Worm (Caenorhabditis elegans) whole organism, L3 larva: ENCODE results near the gene ZK402.5.
A peak's percentile ranks its signal among the peaks of the same experiment; 100 is the strongest.

Experiments
- R02D3.7 ChIP-seq: fragments of 150-350 bp; optimal IDR thresholded peaks from 2 replicates; lab custom pipeline; 2014; ENCODE audit warnings: missing biosample characterization, missing genetic modification characterization
- ZK546.5 ChIP-seq: sonication (generic microtip); optimal IDR thresholded peaks from 2 replicates; lab custom pipeline; 2017; ENCODE audit warnings: missing biosample characterization, missing genetic modification characterization
- aly-2 ChIP-seq: fragments of 150-350 bp; optimal IDR thresholded peaks from 2 replicates; lab custom pipeline; 2014; ENCODE audit warnings: missing biosample characterization, missing genetic modification characterization
- ama-1 ChIP-seq: fragments of 150-350 bp; optimal IDR thresholded peaks from 2 replicates; lab custom pipeline; 2018
- ceh-16 ChIP-seq: sonication (generic microtip); optimal IDR thresholded peaks from 2 replicates; lab custom pipeline; 2017; ENCODE audit warnings: missing biosample characterization, missing genetic modification characterization
- ceh-28 ChIP-seq: fragments of 150-350 bp; optimal IDR thresholded peaks from 2 replicates; lab custom pipeline; 2014; ENCODE audit warnings: missing biosample characterization, missing genetic modification reagents, missing genetic modification characterization
- ceh-82 ChIP-seq: fragments of 150-350 bp; optimal IDR thresholded peaks from 2 replicates; lab custom pipeline; 2014; ENCODE audit warnings: missing biosample characterization, missing genetic modification characterization
- ceh-9 ChIP-seq: sonication (generic microtip); optimal IDR thresholded peaks from 2 replicates; lab custom pipeline; 2018; ENCODE audit warnings: missing biosample characterization, missing genetic modification characterization
- daf-12 ChIP-seq: fragments of 150-350 bp; optimal IDR thresholded peaks from 2 replicates; lab custom pipeline; 2014; ENCODE audit warnings: missing biosample characterization, missing genetic modification reagents, missing genetic modification characterization
- egl-27 ChIP-seq: sonication (generic microtip); optimal IDR thresholded peaks from 4 replicates; lab custom pipeline; 2017; ENCODE audit warnings: missing biosample characterization, missing genetic modification reagents, missing genetic modification characterization
- egl-5 ChIP-seq: fragments of 150-350 bp; optimal IDR thresholded peaks from 2 replicates; lab custom pipeline; 2017; ENCODE audit warnings: missing biosample characterization, missing genetic modification reagents, missing genetic modification characterization, inconsistent platforms
- elt-1 ChIP-seq: fragments of 150-350 bp; optimal IDR thresholded peaks from 2 replicates; lab custom pipeline; 2014; ENCODE audit warnings: missing biosample characterization, missing genetic modification characterization
- elt-2 ChIP-seq: sonication (generic microtip); optimal IDR thresholded peaks from 2 replicates; lab custom pipeline; 2016; ENCODE audit warnings: missing genetic modification reagents, mild to moderate bottlenecking, missing genetic modification characterization, missing compliant biosample characterization
- elt-3 ChIP-seq, 3 experiments: fragments of 150-350 bp in 1 of 3; sonication (generic microtip) in 2 of 3; optimal IDR thresholded peaks; 2 replicates in 2 of 3; 4 replicates in 1 of 3; lab custom pipeline; 2014 to 2017; ENCODE audit warnings: missing biosample characterization in 3 of 3, missing genetic modification characterization in 3 of 3
- eor-1 ChIP-seq, 2 experiments: fragments of 150-350 bp; optimal IDR thresholded peaks; 2 replicates each; lab custom pipeline; 2014 to 2018; ENCODE audit warnings: missing biosample characterization in 2 of 2, missing genetic modification characterization in 2 of 2
- fkh-10 ChIP-seq: sonication (generic microtip); optimal IDR thresholded peaks from 2 replicates; lab custom pipeline; 2017; ENCODE audit warnings: missing biosample characterization, missing genetic modification reagents, missing genetic modification characterization
- fkh-2 ChIP-seq: fragments of 150-350 bp; optimal IDR thresholded peaks from 2 replicates; lab custom pipeline; 2014; ENCODE audit warnings: missing biosample characterization, missing genetic modification reagents, missing genetic modification characterization
- fos-1 ChIP-seq: fragments of 150-350 bp; optimal IDR thresholded peaks from 2 replicates; lab custom pipeline; 2014; ENCODE audit warnings: missing biosample characterization, missing genetic modification characterization
- hmg-11 ChIP-seq: sonication (generic microtip); optimal IDR thresholded peaks from 2 replicates; lab custom pipeline; 2016; ENCODE audit warnings: missing genetic modification characterization, missing compliant biosample characterization
- jun-1 ChIP-seq: fragments of 150-350 bp; optimal IDR thresholded peaks from 2 replicates; lab custom pipeline; 2014; ENCODE audit warnings: missing biosample characterization, missing genetic modification reagents, missing genetic modification characterization
- lin-15B ChIP-seq: fragments of 150-350 bp; optimal IDR thresholded peaks from 2 replicates; lab custom pipeline; 2014; ENCODE audit warnings: missing biosample characterization, missing genetic modification characterization
- lin-39 ChIP-seq: fragments of 150-350 bp; optimal IDR thresholded peaks from 2 replicates; lab custom pipeline; 2018; ENCODE audit warnings: missing biosample characterization, missing genetic modification reagents, missing genetic modification characterization
- lsy-12 ChIP-seq: sonication (generic microtip); optimal IDR thresholded peaks from 2 replicates; lab custom pipeline; 2016; ENCODE audit warnings: mild to moderate bottlenecking, missing genetic modification characterization, missing compliant biosample characterization
- mdl-1 ChIP-seq: fragments of 150-350 bp; optimal IDR thresholded peaks from 2 replicates; lab custom pipeline; 2014; ENCODE audit warnings: missing biosample characterization, missing genetic modification characterization
- mml-1 ChIP-seq: fragments of 150-350 bp; sonication (generic microtip); optimal IDR thresholded peaks from 3 replicates; lab custom pipeline; 2014; ENCODE audit warnings: missing biosample characterization, missing genetic modification characterization
- nfya-1 ChIP-seq: sonication (generic microtip); optimal IDR thresholded peaks from 2 replicates; lab custom pipeline; 2017; ENCODE audit warnings: missing genetic modification characterization, mild to moderate bottlenecking, missing compliant biosample characterization, antibody characterized with exemption, moderate library complexity; ENCODE audit not compliant: insufficient read depth
- nhr-11 ChIP-seq: fragments of 150-350 bp; optimal IDR thresholded peaks from 2 replicates; lab custom pipeline; 2014; ENCODE audit warnings: missing biosample characterization, missing genetic modification characterization
- nhr-12 ChIP-seq: fragments of 150-350 bp; optimal IDR thresholded peaks from 2 replicates; lab custom pipeline; 2014; ENCODE audit warnings: missing biosample characterization, missing genetic modification characterization
- nhr-23 ChIP-seq: fragments of 150-350 bp; optimal IDR thresholded peaks from 2 replicates; lab custom pipeline; 2014; ENCODE audit warnings: missing biosample characterization, missing genetic modification reagents, missing genetic modification characterization
- nhr-237 ChIP-seq: fragments of 150-350 bp; optimal IDR thresholded peaks from 2 replicates; lab custom pipeline; 2014; ENCODE audit warnings: missing biosample characterization, missing genetic modification characterization
- nhr-25 ChIP-seq: sonication (generic microtip); optimal IDR thresholded peaks from 2 replicates; lab custom pipeline; 2017; ENCODE audit warnings: missing biosample characterization, missing genetic modification characterization
- nhr-28 ChIP-seq: fragments of 150-350 bp; optimal IDR thresholded peaks from 2 replicates; lab custom pipeline; 2014; ENCODE audit warnings: missing biosample characterization, missing genetic modification characterization
- nhr-43 ChIP-seq: sonication (generic microtip); optimal IDR thresholded peaks from 2 replicates; lab custom pipeline; 2016; ENCODE audit warnings: mild to moderate bottlenecking, missing genetic modification characterization, missing compliant biosample characterization; ENCODE audit not compliant: poor library complexity, severe bottlenecking
- nhr-67 ChIP-seq: fragments of 150-350 bp; optimal IDR thresholded peaks from 2 replicates; lab custom pipeline; 2014; ENCODE audit warnings: missing biosample characterization, missing genetic modification characterization
- nhr-76 ChIP-seq: fragments of 150-350 bp; sonication (generic microtip); optimal IDR thresholded peaks from 5 replicates; lab custom pipeline; 2014; ENCODE audit warnings: missing biosample characterization, missing genetic modification characterization
- nhr-77 ChIP-seq: fragments of 150-350 bp; optimal IDR thresholded peaks from 2 replicates; lab custom pipeline; 2014; ENCODE audit warnings: missing biosample characterization, missing genetic modification characterization
- pha-4 ChIP-seq: fragments of 150-350 bp; optimal IDR thresholded peaks from 2 replicates; lab custom pipeline; 2014; ENCODE audit warnings: missing biosample characterization, missing genetic modification reagents, missing genetic modification characterization
- pqm-1 ChIP-seq: fragments of 150-350 bp; optimal IDR thresholded peaks from 2 replicates; lab custom pipeline; 2017; ENCODE audit warnings: missing biosample characterization, missing genetic modification characterization, inconsistent platforms
- sea-2 ChIP-seq: fragments of 150-350 bp; sonication (generic microtip); optimal IDR thresholded peaks from 4 replicates; lab custom pipeline; 2014; ENCODE audit warnings: missing biosample characterization, missing genetic modification reagents, missing genetic modification characterization
- skn-1 ChIP-seq: fragments of 150-350 bp; optimal IDR thresholded peaks from 2 replicates; lab custom pipeline; 2014; ENCODE audit warnings: missing biosample characterization, missing genetic modification characterization
- snpc-4 ChIP-seq: fragments of 150-350 bp; optimal IDR thresholded peaks from 2 replicates; lab custom pipeline; 2014; ENCODE audit warnings: missing biosample characterization, missing genetic modification characterization
- tbx-2 ChIP-seq: sonication (generic microtip); optimal IDR thresholded peaks from 2 replicates; lab custom pipeline; 2016; ENCODE audit warnings: mild to moderate bottlenecking, missing genetic modification characterization, missing compliant biosample characterization
- unc-39 ChIP-seq: sonication (generic microtip); optimal IDR thresholded peaks from 4 replicates; lab custom pipeline; 2017; ENCODE audit warnings: missing biosample characterization, missing genetic modification characterization
- unc-62 ChIP-seq: fragments of 150-350 bp; sonication (generic microtip); optimal IDR thresholded peaks from 4 replicates; lab custom pipeline; 2014; ENCODE audit warnings: missing biosample characterization, missing genetic modification reagents, missing genetic modification characterization
- zag-1 ChIP-seq: fragments of 150-350 bp; optimal IDR thresholded peaks from 2 replicates; lab custom pipeline; 2014; ENCODE audit warnings: missing biosample characterization, missing genetic modification characterization
- ztf-11 ChIP-seq: fragments of 150-350 bp; optimal IDR thresholded peaks from 2 replicates; lab custom pipeline; 2014; ENCODE audit warnings: missing biosample characterization, missing genetic modification characterization
- ztf-4 ChIP-seq: fragments of 150-350 bp; optimal IDR thresholded peaks from 2 replicates; lab custom pipeline; 2014; ENCODE audit warnings: missing biosample characterization, missing genetic modification characterization

The ZK402.5 gene

DNA sequence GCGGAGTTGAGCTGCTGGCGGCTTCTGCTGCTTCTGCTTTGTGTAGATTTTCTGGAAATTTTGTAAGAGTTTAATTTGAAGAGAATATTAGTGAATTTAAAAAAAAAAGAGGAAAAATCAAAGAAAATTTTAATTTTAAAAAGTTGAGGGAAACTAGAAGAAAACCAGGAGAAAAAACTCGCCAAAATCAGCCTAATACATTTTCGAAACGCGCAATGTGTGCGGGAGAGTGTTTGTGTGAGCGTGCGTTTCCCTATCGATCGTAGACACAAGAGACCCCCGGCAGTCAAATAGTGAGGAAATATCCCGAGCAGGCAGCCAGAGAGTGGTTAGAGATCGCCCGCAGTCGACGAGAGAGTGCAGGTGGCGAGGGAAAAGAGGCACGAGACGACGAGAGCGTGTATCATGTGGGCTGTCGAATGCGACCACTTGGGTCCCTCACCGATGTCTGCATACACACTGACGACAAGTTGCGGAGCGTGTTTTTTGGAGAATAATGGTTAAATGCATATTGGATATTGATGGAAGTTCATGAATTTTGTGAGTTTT is 45.5 kb upstream of the ZK402.5 start, which contains the start of gene zfp-3 (continued):
- TF ChIP-seq egl-27 (tag; lab: Kevin White, UChicago) = peak; percentile 89
- TF ChIP-seq egl-5 (tag; lab: Kevin White, UChicago) = peak; percentile 79

ce11 chrX:1445696-1446095 is 44.5 kb upstream of the ZK402.5 start:
- TF ChIP-seq nhr-67 (tag; lab: Kevin White, UChicago) (no peak), daf-12 (tag; lab: Kevin White, UChicago) (no peak), ztf-11 (tag; lab: Kevin White, UChicago) (no peak), nhr-28 (no peak), fkh-10 (GFP tag; lab: Kevin White, UChicago) (no peak), elt-1 (tag; lab: Kevin White, UChicago) (no peak), nhr-43 (tag; lab: Kevin White, UChicago) (peak; percentile 16), eor-1 (tag; optimal IDR thresholded peaks at IDR 0.05; lab: Kevin White, UChicago) (no peak), nhr-77 (no peak), pha-4 (tag; lab: Kevin White, UChicago) (no peak), lin-15B (tag; lab: Kevin White, UChicago) (no peak), sea-2 (no peak), nhr-76 (tag; lab: Kevin White, UChicago) (no peak), ceh-16 (tag; lab: Kevin White, UChicago) (no peak), skn-1 (tag; lab: Kevin White, UChicago) (no peak), nhr-11 (tag; lab: Kevin White, UChicago) (no peak), ama-1 (lab: Kevin White, UChicago) (peak; percentile 89), nhr-12 (tag; lab: Kevin White, UChicago) (no peak), unc-62 (no peak), fos-1 (tag; lab: Kevin White, UChicago) (no peak), mml-1 (tag; lab: Kevin White, UChicago) (no peak), mdl-1 (tag; lab: Kevin White, UChicago) (no peak), nfya-1 (tag; lab: Kevin White, UChicago) (no peak), zag-1 (tag; lab: Kevin White, UChicago) (no peak), egl-5 (tag; lab: Kevin White, UChicago) (no peak), nhr-23 (tag; lab: Kevin White, UChicago) (peak; percentile 33), ceh-9 (tag; lab: Kevin White, UChicago) (no peak), lsy-12 (tag; lab: Kevin White, UChicago) (peak; percentile 34), elt-3 (tag; optimal IDR thresholded peaks at IDR 0.05; lab: Kevin White, UChicago) (no peak), jun-1 (tag; lab: Kevin White, UChicago) (no peak), hmg-11 (tag; lab: Kevin White, UChicago) (no peak), ZK546.5 (tag; lab: Kevin White, UChicago) (no peak), egl-27 (tag; lab: Kevin White, UChicago) (no peak), ztf-4 (tag; lab: Kevin White, UChicago) (no peak), tbx-2 (no peak), nhr-25 (tag; lab: Kevin White, UChicago) (peak; percentile 11), nhr-237 (no peak), R02D3.7 (tag; lab: Kevin White, UChicago) (no peak), pqm-1 (tag; lab: Kevin White, UChicago) (no peak), aly-2 (tag; lab: Kevin White, UChicago) (no peak), lin-39 (tag; lab: Kevin White, UChicago) (no peak), ceh-82 (no peak), snpc-4 (no peak), elt-2 (tag; lab: Kevin White, UChicago) (peak; percentile 33), fkh-2 (tag; lab: Kevin White, UChicago) (no peak), unc-39 (tag; lab: Kevin White, UChicago) (no peak), ceh-28 (tag; lab: Kevin White, UChicago) (no peak)
- TF ChIP-seq, all 47 proteins: peak for 6
